Worm (Caenorhabditis elegans): ENCODE measurements around the gene F57A8.6.

The F57A8.6 gene

ce11 chrV:10080905-10081304 lies 7.2 kb upstream of the F57A8.6 start:
- TF ChIP-seq rec-8 (tag; optimal IDR thresholded peaks at IDR 0.05), result no peak
- no peak for TF ChIP-seq atf-7 (tag; optimal IDR thresholded peaks at IDR 0.05)

- TF ChIP-seq madf-8 (GFP tag; conservative IDR thresholded peaks at IDR 0.05), result no peak
- no peak for TF ChIP-seq F52B5.7 (tag; optimal IDR thresholded peaks at IDR 0.05)
- no peak for TF ChIP-seq hsf-1 (GFP tag; IDR thresholded peaks at IDR 0.05)
- no peak for TF ChIP-seq lin-26 (GFP tag; IDR thresholded peaks at IDR 0.05)
- TF ChIP-seq tbp1 (GFP tag; optimal IDR thresholded peaks at IDR 0.05), result no peak
- TF ChIP-seq Y67H2A.10 (GFP tag; conservative IDR thresholded peaks at IDR 0.05), result no peak
- no peak for TF ChIP-seq dpff-1 (tag; optimal IDR thresholded peaks at IDR 0.05)
- no peak for TF ChIP-seq xnd-1 (tag; optimal IDR thresholded peaks at IDR 0.05)
- no peak for TF ChIP-seq lin-35 (GFP tag; optimal IDR thresholded peaks at IDR 0.05)
- TF ChIP-seq snpc-4 (GFP tag; optimal IDR thresholded peaks at IDR 0.05), result no peak
- no peak for TF ChIP-seq snpc-4 (tag; optimal IDR thresholded peaks at IDR 0.05)
- no peak for TF ChIP-seq ceh-27 (GFP tag; optimal IDR thresholded peaks at IDR 0.05)
- no peak for TF ChIP-seq unc-62 (GFP tag; optimal IDR thresholded peaks at IDR 0.05)
Observed at ce11 chrV:10078244-10078643, 4.6 kb upstream of the F57A8.6 start, which contains the start of gene R04B5.1. TSS of gene R04B5.1 (minus strand) at chrV:10078344.

- no peak for TF ChIP-seq rpc-1 (optimal IDR thresholded peaks at IDR 0.05)
- TF ChIP-seq rpc-1 (tag; optimal IDR thresholded peaks at IDR 0.05), result no peak
- TF ChIP-seq dox-1 (GFP tag; IDR thresholded peaks at IDR 0.05), result no peak
- TF ChIP-seq nhr-80 (tag; optimal IDR thresholded peaks at IDR 0.05), result no peak
- no peak for TF ChIP-seq Y95B8A.8 (GFP tag; IDR thresholded peaks at IDR 0.05)
- no peak for TF ChIP-seq unc-130 (GFP tag; optimal IDR thresholded peaks at IDR 0.05)
- no peak for TF ChIP-seq him-1 (tag; optimal IDR thresholded peaks at IDR 0.05)
- TF ChIP-seq ekl-4 (GFP tag; IDR thresholded peaks at IDR 0.05), result no peak
- TF ChIP-seq T07F8.4 (tag; optimal IDR thresholded peaks at IDR 0.05), result no peak
- no peak for TF ChIP-seq cebp-2 (GFP tag; IDR thresholded peaks at IDR 0.05)
- TF ChIP-seq efl-1 (GFP tag; optimal IDR thresholded peaks at IDR 0.05), result no peak
- TF ChIP-seq Y53G8AR.9 (GFP tag; conservative IDR thresholded peaks at IDR 0.05), result no peak
- TF ChIP-seq aptf-2 (GFP tag; conservative IDR thresholded peaks at IDR 0.05), result no peak
- no peak for TF ChIP-seq ceh-27 (GFP tag; optimal IDR thresholded peaks at IDR 0.05)
- TF ChIP-seq F55B11.4 (tag; optimal IDR thresholded peaks at IDR 0.05; ENCODE audit: borderline replicate concordance, insufficient read depth), result no peak
- TF ChIP-seq B0035.1 (tag; optimal IDR thresholded peaks at IDR 0.05), result no peak
- no peak for TF ChIP-seq Y53F4B.3 (GFP tag; IDR thresholded peaks at IDR 0.05)
- no peak for TF ChIP-seq F57A8.1 (GFP tag; optimal IDR thresholded peaks at IDR 0.05)
- TF ChIP-seq unc-62 (GFP tag; optimal IDR thresholded peaks at IDR 0.05), result no peak
- no peak for TF ChIP-seq ztf-6 (GFP tag; IDR thresholded peaks at IDR 0.05)
Observed at ce11 chrV:10075441-10075840, 1.7 kb upstream of the F57A8.6 start, which contains the start of gene F57A8.7. TSS of gene F57A8.7 (plus strand) at chrV:10075741.

ce11 chrV:10072721-10073120 lies 972 bp downstream of the F57A8.6 start:
- TF ChIP-seq ceh-91 (GFP tag; IDR thresholded peaks at IDR 0.05) (no peak), cebp-1 (GFP tag; IDR thresholded peaks at IDR 0.05) (no peak), cebp-1 (tag; optimal IDR thresholded peaks at IDR 0.05) (no peak), mel-28 (tag; optimal IDR thresholded peaks at IDR 0.05; ENCODE audit: borderline replicate concordance) (no peak), ceh-100 (GFP tag; IDR thresholded peaks at IDR 0.05) (no peak), nfya-1 (tag; optimal IDR thresholded peaks at IDR 0.05; ENCODE audit: borderline replicate concordance, insufficient read depth) (no peak), dpl-1 (GFP tag; optimal IDR thresholded peaks at IDR 0.05) (no peak), lag-1 (GFP tag; IDR thresholded peaks at IDR 0.05) (no peak), F52B5.7 (tag; optimal IDR thresholded peaks at IDR 0.05) (no peak), nhr-80 (tag; optimal IDR thresholded peaks at IDR 0.05) (no peak), ama-1 (optimal IDR thresholded peaks at IDR 0.05) (no peak), ama-1 (GFP tag; optimal IDR thresholded peaks at IDR 0.05) (no peak), mcd-1 (GFP tag; IDR thresholded peaks at IDR 0.05) (no peak), repo-1 (tag; optimal IDR thresholded peaks at IDR 0.05) (no peak), lin-54 (GFP tag; optimal IDR thresholded peaks at IDR 0.05) (no peak), madf-3 (GFP tag; IDR thresholded peaks at IDR 0.05) (no peak)

All from whole organism, young adult.